Worm (Caenorhabditis elegans): ENCODE data around the gene ifb-1.

- TF ChIP-seq ztf-29 (GFP tag; IDR thresholded peaks at IDR 0.05) (no peak), med-1 (GFP tag; optimal IDR thresholded peaks at IDR 0.05; ENCODE audit: insufficient read depth) (no peak), T22C8.4 (GFP tag; IDR thresholded peaks at IDR 0.05) (no peak), ref-1 (GFP tag; conservative IDR thresholded peaks at IDR 0.05) (no peak), flt-1 (GFP tag; IDR thresholded peaks at IDR 0.05) (no peak), ztf-23 (GFP tag; IDR thresholded peaks at IDR 0.05) (no peak), klf-2 (GFP tag; conservative IDR thresholded peaks at IDR 0.05) (no peak), cog-1 (tag; optimal IDR thresholded peaks at IDR 0.05) (no peak), tab-1 (GFP tag; IDR thresholded peaks at IDR 0.05) (no peak)
These were observed 40.3 kb upstream of the ifb-1 start for ce11 chrII:5725094-5725493.

Data from whole organism, midembryonic.